Worm (Caenorhabditis elegans) whole organism, L4 larva: ENCODE results near the gene R10E8.8.

Experiments used
- T26A8.4 ChIP-seq: fragments of 200-800 bp; sonication (Bioruptor generic); IDR thresholded peaks from 2 replicates; pipeline ENCODE4 v1.3.6; 2022; ENCODE audit warnings: missing genetic modification characterization, missing compliant biosample characterization
- dmd-8 ChIP-seq: fragments of 200-800 bp; sonication (Bioruptor generic); IDR thresholded peaks from 2 replicates; pipeline ENCODE4 v1.3.6; 2022; ENCODE audit warnings: missing genetic modification characterization, missing compliant biosample characterization
- mdl-1 ChIP-seq, 2 experiments: fragments of 150-350 bp in 1 of 2; sonication (generic microtip) in 1 of 2; optimal IDR thresholded peaks; 2 replicates each; lab custom pipeline; 2014 to 2017; ENCODE audit warnings: missing biosample characterization in 2 of 2, missing genetic modification characterization in 2 of 2
- snpc-4 ChIP-seq: fragments of 150-350 bp; optimal IDR thresholded peaks from 2 replicates; lab custom pipeline; 2014; ENCODE audit warnings: missing biosample characterization, missing genetic modification characterization

ce11 chrV:18236714-18237288 lies 4.7 kb downstream of the R10E8.8 start, which contains the start of gene R10E8.3:
- TF ChIP-seq dmd-8 (GFP tag; lab: Robert Waterston, UW) (no peak), snpc-4 (tag; lab: Kevin White, UChicago) (no peak), T26A8.4 (GFP tag; lab: Robert Waterston, UW) (no peak), mdl-1 (tag; optimal IDR thresholded peaks at IDR 0.05; lab: Kevin White, UChicago) (no peak)
